Fruit fly (Drosophila melanogaster) whole organism, embryonic: Measurements from ENCODE around the gene Rbp.

Source experiments
- B-H2 ChIP-seq: fragments of 200-800 bp; sonication (Bioruptor generic); optimal IDR thresholded peaks from 2 replicates; lab custom pipeline; 2018; ENCODE audit warnings: missing biosample characterization, mild to moderate bottlenecking, missing genetic modification characterization
- BEAF-32 ChIP-seq: fragments of 200-800 bp; sonication (Bioruptor generic); optimal IDR thresholded peaks from 3 replicates; lab custom pipeline; 2017; ENCODE audit warnings: missing biosample characterization, missing genetic modification characterization, mild to moderate bottlenecking, moderate library complexity, missing genetic modification reagents
- Blimp-1 ChIP-seq: fragments of 200-800 bp; sonication (Bioruptor generic); optimal IDR thresholded peaks from 3 replicates; lab custom pipeline; 2018; ENCODE audit warnings: missing biosample characterization, missing genetic modification characterization, mild to moderate bottlenecking, moderate library complexity, missing genetic modification reagents
- CG10431 ChIP-seq: fragments of 200-800 bp; sonication (Bioruptor generic); optimal IDR thresholded peaks from 3 replicates; lab custom pipeline; 2018; ENCODE audit warnings: missing biosample characterization, mild to moderate bottlenecking, missing genetic modification characterization
- CG11696 ChIP-seq: fragments of 200-800 bp; sonication (Bioruptor generic); IDR thresholded peaks from 2 replicates; pipeline ENCODE4 v1.3.6; 2022; ENCODE audit warnings: missing biosample characterization, missing genetic modification characterization
- CG12769 ChIP-seq: fragments of 200-800 bp; sonication (Bioruptor generic); optimal IDR thresholded peaks from 2 replicates; lab custom pipeline; 2019; ENCODE audit warnings: missing biosample characterization, mild to moderate bottlenecking, missing genetic modification characterization, moderate library complexity
- CG15479 ChIP-seq: fragments of 200-800 bp; sonication (Bioruptor generic); optimal IDR thresholded peaks from 3 replicates; lab custom pipeline; 2019; ENCODE audit warnings: missing biosample characterization, mild to moderate bottlenecking, missing genetic modification characterization, moderate library complexity
- CG18262 ChIP-seq: fragments of 200-800 bp; optimal IDR thresholded peaks from 3 replicates; lab custom pipeline; 2019; ENCODE audit warnings: missing biosample characterization, mild to moderate bottlenecking, missing genetic modification characterization, moderate library complexity
- CG30020 ChIP-seq: fragments of 200-800 bp; optimal IDR thresholded peaks from 2 replicates; lab custom pipeline; 2019; ENCODE audit warnings: missing biosample characterization, mild to moderate bottlenecking, missing genetic modification characterization, moderate library complexity
- CG33557 ChIP-seq: fragments of 200-800 bp; sonication (Bioruptor generic); optimal IDR thresholded peaks from 2 replicates; lab custom pipeline; 2019; ENCODE audit warnings: missing biosample characterization, mild to moderate bottlenecking, missing genetic modification characterization, moderate library complexity
- CG4617 ChIP-seq: fragments of 200-800 bp; sonication (Bioruptor generic); optimal IDR thresholded peaks from 3 replicates; lab custom pipeline; 2016; ENCODE audit warnings: missing biosample characterization, missing genetic modification characterization, borderline replicate concordance
- CG5180 ChIP-seq: fragments of 200-800 bp; sonication (Bioruptor generic); optimal IDR thresholded peaks from 3 replicates; lab custom pipeline; 2017; ENCODE audit warnings: missing biosample characterization, missing genetic modification characterization, mild to moderate bottlenecking, moderate library complexity, missing genetic modification reagents
- CG5245 ChIP-seq: fragments of 200-800 bp; sonication (Bioruptor generic); optimal IDR thresholded peaks from 3 replicates; lab custom pipeline; 2016; ENCODE audit warnings: missing biosample characterization, missing genetic modification characterization
- CG7271 ChIP-seq: fragments of 200-800 bp; sonication (Bioruptor generic); optimal IDR thresholded peaks from 2 replicates; lab custom pipeline; 2018; ENCODE audit warnings: missing biosample characterization, mild to moderate bottlenecking, missing genetic modification characterization, moderate library complexity
- CG7745 ChIP-seq: fragments of 200-800 bp; sonication (Bioruptor generic); optimal IDR thresholded peaks from 2 replicates; lab custom pipeline; 2018; ENCODE audit warnings: missing biosample characterization, mild to moderate bottlenecking, missing genetic modification characterization, moderate library complexity
- CoRest ChIP-seq: fragments of 200-800 bp; sonication (Bioruptor generic); optimal IDR thresholded peaks from 3 replicates; lab custom pipeline; 2018; ENCODE audit warnings: missing biosample characterization, mild to moderate bottlenecking, missing genetic modification characterization, moderate library complexity
- E2f1 ChIP-seq: fragments of 200-800 bp; sonication (Bioruptor generic); IDR thresholded peaks from 2 replicates; pipeline ENCODE4 v1.3.6; 2022; ENCODE audit warnings: missing biosample characterization, missing genetic modification characterization
- Elba2 ChIP-seq: fragments of 200-800 bp; sonication (Bioruptor generic); optimal IDR thresholded peaks from 3 replicates; lab custom pipeline; 2016; ENCODE audit warnings: missing biosample characterization, missing genetic modification characterization
- Ets65A ChIP-seq: fragments of 200-800 bp; sonication (Bioruptor generic); peaks from one replicate; lab custom pipeline; 2016; ENCODE audit warnings: missing biosample characterization, missing genetic modification characterization
- HLH3B ChIP-seq: fragments of 200-800 bp; sonication (Bioruptor generic); IDR thresholded peaks from 2 replicates; pipeline ENCODE4 v1.3.6; 2022; ENCODE audit warnings: missing biosample characterization, missing genetic modification characterization
- HLHmδ ChIP-seq: fragments of 200-800 bp; sonication (Bioruptor generic); optimal IDR thresholded peaks from 2 replicates; lab custom pipeline; 2018; ENCODE audit warnings: missing biosample characterization, mild to moderate bottlenecking, missing genetic modification characterization, moderate library complexity
- HmgD ChIP-seq: fragments of 200-800 bp; sonication (Bioruptor generic); optimal IDR thresholded peaks from 3 replicates; lab custom pipeline; 2016; ENCODE audit warnings: missing biosample characterization, missing genetic modification characterization
- Med ChIP-seq: fragments of 200-800 bp; sonication (Bioruptor generic); peaks from one replicate; lab custom pipeline; 2016; ENCODE audit warnings: missing biosample characterization, missing genetic modification characterization, mild to moderate bottlenecking, inconsistent platforms, moderate library complexity
- NK7.1 ChIP-seq: fragments of 200-800 bp; sonication (Bioruptor generic); optimal IDR thresholded peaks from 3 replicates; lab custom pipeline; 2016; ENCODE audit warnings: missing biosample characterization, missing genetic modification characterization
- Pdp1 ChIP-seq, 2 experiments: fragments of 200-800 bp; sonication (Bioruptor generic); optimal IDR thresholded peaks; 3 replicates each; lab custom pipeline; 2016; ENCODE audit warnings: missing biosample characterization in 2 of 2, missing genetic modification characterization in 2 of 2, mild to moderate bottlenecking in 1 of 2, moderate library complexity in 1 of 2
- Sry-β ChIP-seq: fragments of 200-800 bp; sonication (Bioruptor generic); optimal IDR thresholded peaks from 2 replicates; lab custom pipeline; 2018; ENCODE audit warnings: missing biosample characterization, mild to moderate bottlenecking, missing genetic modification characterization, moderate library complexity
- Trl ChIP-seq, 3 experiments: fragments of >200 bp in 2 of 3; fragments of 200-800 bp in 1 of 3; sonication (Bioruptor generic) in 1 of 3; optimal IDR thresholded peaks; 2 replicates in 1 of 3; 3 replicates in 2 of 3; lab custom pipeline; 2016 to 2017; ENCODE audit warnings: missing biosample characterization in 1 of 3, missing genetic modification characterization in 1 of 3
- Xbp1 ChIP-seq: fragments of 200-800 bp; sonication (Bioruptor generic); optimal IDR thresholded peaks from 3 replicates; lab custom pipeline; 2016; ENCODE audit warnings: missing biosample characterization, mild to moderate bottlenecking, missing genetic modification characterization
- ac ChIP-seq: fragments of 200-800 bp; sonication (Bioruptor generic); optimal IDR thresholded peaks from 3 replicates; lab custom pipeline; 2017; ENCODE audit warnings: missing biosample characterization, mild to moderate bottlenecking, missing genetic modification characterization
- aop ChIP-seq: fragments of 200-800 bp; sonication (Bioruptor generic); IDR thresholded peaks from 2 replicates; pipeline ENCODE4 v1.3.6; 2022; ENCODE audit warnings: missing biosample characterization, missing genetic modification characterization
- cg ChIP-seq: fragments of 200-800 bp; sonication (Bioruptor generic); optimal IDR thresholded peaks from 3 replicates; lab custom pipeline; 2019; ENCODE audit warnings: missing biosample characterization, mild to moderate bottlenecking, missing genetic modification characterization, moderate library complexity
- chif ChIP-seq, 2 experiments: fragments of 200-800 bp; sonication (Bioruptor generic); optimal IDR thresholded peaks; 3 replicates each; lab custom pipeline; 2016; ENCODE audit warnings: missing biosample characterization in 2 of 2, missing genetic modification characterization in 2 of 2
- exex ChIP-seq: fragments of 200-800 bp; sonication (Bioruptor generic); optimal IDR thresholded peaks from 4 replicates; lab custom pipeline; 2018; ENCODE audit warnings: missing biosample characterization, mild to moderate bottlenecking, missing genetic modification characterization, moderate library complexity
- grn ChIP-seq: fragments of 200-800 bp; sonication (Bioruptor generic); optimal IDR thresholded peaks from 3 replicates; lab custom pipeline; 2017; ENCODE audit warnings: missing biosample characterization, missing genetic modification characterization
- ham ChIP-seq: fragments of 200-800 bp; sonication (Bioruptor generic); IDR thresholded peaks from 2 replicates; pipeline ENCODE4 v1.3.6; 2022; ENCODE audit warnings: missing biosample characterization, missing genetic modification characterization
- insv ChIP-seq, 2 experiments: fragments of 200-800 bp; sonication (Bioruptor generic); optimal IDR thresholded peaks; 3 replicates each; lab custom pipeline; 2016 to 2018; ENCODE audit warnings: missing biosample characterization in 2 of 2, missing genetic modification characterization in 2 of 2
- ken ChIP-seq: fragments of 200-800 bp; sonication (Bioruptor generic); IDR thresholded peaks from 3 replicates; pipeline ENCODE4 v1.3.6; 2022; ENCODE audit warnings: missing biosample characterization, missing genetic modification characterization
- maf-S ChIP-seq: fragments of 200-800 bp; sonication (Bioruptor generic); optimal IDR thresholded peaks from 2 replicates; lab custom pipeline; 2016; ENCODE audit warnings: missing biosample characterization, missing genetic modification characterization
- mam ChIP-seq: fragments of 200-800 bp; sonication (Bioruptor generic); optimal IDR thresholded peaks from 3 replicates; lab custom pipeline; 2016; ENCODE audit warnings: missing biosample characterization, missing genetic modification characterization
- psq ChIP-seq: fragments of 200-800 bp; sonication (Bioruptor generic); optimal IDR thresholded peaks from 2 replicates; lab custom pipeline; 2017; ENCODE audit warnings: missing biosample characterization, missing genetic modification characterization
- ranshi ChIP-seq: fragments of 200-800 bp; sonication (Bioruptor generic); IDR thresholded peaks from 2 replicates; pipeline ENCODE4 v1.3.6; 2022; ENCODE audit warnings: missing biosample characterization, missing genetic modification characterization
- sens ChIP-seq: fragments of 200-800 bp; sonication (Bioruptor generic); peaks from one replicate; lab custom pipeline; 2016; ENCODE audit warnings: missing biosample characterization, missing genetic modification characterization
- sim ChIP-seq: fragments of 200-800 bp; sonication (Bioruptor generic); IDR thresholded peaks from 2 replicates; pipeline ENCODE4 v1.3.6; 2022; ENCODE audit warnings: missing biosample characterization, missing genetic modification characterization
- slou ChIP-seq: fragments of 200-800 bp; sonication (Bioruptor generic); optimal IDR thresholded peaks from 3 replicates; lab custom pipeline; 2016; ENCODE audit warnings: missing biosample characterization, missing genetic modification characterization
- sug ChIP-seq: fragments of 200-800 bp; optimal IDR thresholded peaks from 2 replicates; lab custom pipeline; 2019; ENCODE audit warnings: missing biosample characterization, mild to moderate bottlenecking, missing genetic modification characterization, moderate library complexity
- trem ChIP-seq: fragments of 200-800 bp; optimal IDR thresholded peaks from 3 replicates; lab custom pipeline; 2019; ENCODE audit warnings: missing biosample characterization, mild to moderate bottlenecking, missing genetic modification characterization, moderate library complexity
- tx ChIP-seq: fragments of 200-800 bp; sonication (Bioruptor generic); optimal IDR thresholded peaks from 2 replicates; lab custom pipeline; 2016; ENCODE audit warnings: missing biosample characterization, missing genetic modification characterization

The Rbp gene

dm6 chr3R:15345198-15346017 lies 29.0 kb upstream of the Rbp start:
- no peak for TF ChIP-seq chif (GFP tag; optimal IDR thresholded peaks at IDR 0.05; lab: Kevin White, UChicago)
- no peak for TF ChIP-seq tx (GFP tag; lab: Kevin White, UChicago)
- peak; percentile 3 for TF ChIP-seq Med (GFP tag; lab: Kevin White, UChicago)
- peak; percentile 80 for TF ChIP-seq grn (GFP tag; lab: Kevin White, UChicago)
- TF ChIP-seq CG15479 (GFP tag; lab: Kevin White, UChicago), result peak; percentile 80
- no peak for TF ChIP-seq NK7.1 (GFP tag; lab: Kevin White, UChicago)
- peak; percentile 98 for TF ChIP-seq Blimp-1 (GFP tag; lab: Kevin White, UChicago)
- TF ChIP-seq CG10431 (GFP tag; lab: Kevin White, UChicago), result peak; percentile 85
- peak; percentile 31 for TF ChIP-seq CG12769 (tag; lab: Kevin White, UChicago)
- TF ChIP-seq mam, result no peak
- TF ChIP-seq sug, result peak; percentile 22
- TF ChIP-seq HLH3B (GFP tag; lab: Robert Waterston, UW), result no peak
- peak; percentile 10 for TF ChIP-seq ac (GFP tag; lab: Kevin White, UChicago)
- peak; percentile 51 for TF ChIP-seq Xbp1 (GFP tag; lab: Kevin White, UChicago)
- TF ChIP-seq exex (tag; lab: Kevin White, UChicago), result peak; percentile 3
- TF ChIP-seq CG11696 (GFP tag; lab: Robert Waterston, UW), result peak; percentile 62; the same call in 1 of the 2 replicates
- TF ChIP-seq trem (tag; lab: Kevin White, UChicago), result no peak
- TF ChIP-seq aop (GFP tag; lab: Robert Waterston, UW), result no peak
- peak; percentile 76 for TF ChIP-seq cg (GFP tag; lab: Kevin White, UChicago)
- TF ChIP-seq CG5180, result peak; percentile 44
- peak in 1 of 2 experiments; percentile 52 for TF ChIP-seq Pdp1 (GFP tag; optimal IDR thresholded peaks at IDR 0.05; lab: Kevin White, UChicago)
- 0 out of 2 replicates have a peak, but pooled peaks have one; percentile 7 for TF ChIP-seq sim (GFP tag; lab: Robert Waterston, UW)
- TF ChIP-seq insv (GFP tag; optimal IDR thresholded peaks at IDR 0.05; lab: Kevin White, UChicago), result peak in 1 of 2 experiments; percentile 89
- peak; percentile 9 for TF ChIP-seq CG33557 (GFP tag; lab: Kevin White, UChicago)
- peak; percentile 83 for TF ChIP-seq Elba2 (GFP tag; lab: Kevin White, UChicago)
- TF ChIP-seq sens (GFP tag; lab: Kevin White, UChicago), result peak; percentile 26
- TF ChIP-seq Trl (optimal IDR thresholded peaks at IDR 0.05; lab: Kevin White, UChicago), result peak in 1 of 2 experiments; percentile 5
- no peak for TF ChIP-seq Trl (GFP tag; optimal IDR thresholded peaks at IDR 0.05; lab: Kevin White, UChicago)

- TF ChIP-seq CoRest (no peak), HmgD (GFP tag; lab: Kevin White, UChicago) (no peak), Ets65A (GFP tag; lab: Kevin White, UChicago) (no peak), insv (GFP tag; optimal IDR thresholded peaks at IDR 0.05; lab: Kevin White, UChicago) (no peak), E2f1 (no peak), HLHmδ (GFP tag; lab: Kevin White, UChicago) (no peak), BEAF-32 (GFP tag; lab: Kevin White, UChicago) (peak; percentile 67), ken (GFP tag; lab: Robert Waterston, UW) (no peak), Trl (optimal IDR thresholded peaks at IDR 0.05; lab: Kevin White, UChicago) (no peak), Trl (GFP tag; optimal IDR thresholded peaks at IDR 0.05; lab: Kevin White, UChicago) (no peak), B-H2 (GFP tag; lab: Kevin White, UChicago) (peak; percentile 10), ham (GFP tag; lab: Robert Waterston, UW) (no peak), CG5245 (GFP tag; lab: Kevin White, UChicago) (no peak), CG30020 (tag; lab: Kevin White, UChicago) (no peak), psq (GFP tag; lab: Kevin White, UChicago) (no peak), CG7745 (no peak), ranshi (no peak), Sry-β (GFP tag; lab: Kevin White, UChicago) (no peak), CG18262 (tag; lab: Kevin White, UChicago) (no peak), maf-S (GFP tag; lab: Kevin White, UChicago) (no peak), slou (no peak), CG4617 (GFP tag; lab: Kevin White, UChicago) (peak; percentile 38), HLH3B (GFP tag; lab: Robert Waterston, UW) (no peak), CG7271 (tag; lab: Kevin White, UChicago) (no peak)
Observed at dm6 chr3R:15346018-15346383, 28.4 kb upstream of the Rbp start, which contains the start of the genes Surf4 and CG31301. Gene Surf4 (minus strand): TSS chr3R:15346176. Gene CG31301 (plus strand): TSS chr3R:15346205.
